Worm (Caenorhabditis elegans): ENCODE data around the gene Y51A2B.4.

Gene Y51A2B.4

DNA sequence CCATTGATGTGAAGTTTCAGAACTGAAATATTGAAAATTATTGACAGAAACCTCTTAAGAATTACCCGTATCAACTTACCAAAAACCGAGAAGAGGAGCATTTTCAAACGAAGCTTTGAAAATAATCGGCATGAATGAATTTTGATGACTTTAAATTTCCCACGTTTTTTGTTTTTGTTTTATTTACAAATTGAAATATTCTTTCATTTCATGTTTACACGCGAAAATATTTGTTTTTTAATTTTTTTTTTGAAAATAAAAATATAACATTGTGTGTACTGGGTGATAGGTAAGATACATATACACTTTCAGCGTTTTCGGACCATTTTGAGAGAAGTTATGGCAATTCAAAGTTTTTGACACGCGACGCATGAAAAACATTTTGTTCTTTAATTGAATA, 6.7 kb upstream of the Y51A2B.4 start, which contains the start of gene Y51A2B.9:
Y51A2B.9 (minus strand) TSS at position 101 of the 400 bp plus-strand sequence.
- TF ChIP-seq lsy-2 (tag; optimal IDR thresholded peaks at IDR 0.05) = no peak

DNA sequence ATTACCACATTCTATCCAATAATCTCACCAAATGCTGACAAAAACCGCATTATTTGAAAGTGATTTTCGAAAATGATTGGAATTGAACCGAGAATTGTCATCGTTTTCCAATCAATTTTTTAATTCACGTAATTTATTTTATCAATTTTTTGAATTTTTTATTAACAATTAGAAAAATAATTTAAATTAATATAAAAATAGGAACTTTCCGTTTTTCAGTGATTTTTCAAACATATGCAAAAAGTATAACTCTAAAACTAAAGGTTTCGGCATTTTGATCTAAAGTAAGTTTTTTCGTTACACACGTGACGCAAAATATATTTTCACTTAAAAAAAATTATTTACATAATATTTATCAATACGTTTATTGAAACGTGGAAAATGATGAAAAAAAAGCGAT, 5.3 kb upstream of the Y51A2B.4 start, which contains the start of gene Y51A2B.6:
Y51A2B.6 (minus strand) TSS at position 101 of the 400 bp plus-strand sequence.
- no peak for TF ChIP-seq Y55F3AM.14 (GFP tag; optimal IDR thresholded peaks at IDR 0.05)
- no peak for TF ChIP-seq crh-2 (tag; optimal IDR thresholded peaks at IDR 0.05)
- TF ChIP-seq sma-9 (GFP tag; optimal IDR thresholded peaks at IDR 0.05) = no peak
- no peak for TF ChIP-seq sma-9 (tag; optimal IDR thresholded peaks at IDR 0.05)
- TF ChIP-seq unc-39 (tag; optimal IDR thresholded peaks at IDR 0.05) = no peak
- no peak for TF ChIP-seq nhr-23 (tag; optimal IDR thresholded peaks at IDR 0.05)
- TF ChIP-seq nhr-21 (tag; optimal IDR thresholded peaks at IDR 0.05) = no peak
- TF ChIP-seq ztf-4 (tag; optimal IDR thresholded peaks at IDR 0.05) = no peak
- no peak for TF ChIP-seq F13H6.1 (tag; optimal IDR thresholded peaks at IDR 0.05)
- TF ChIP-seq nhr-237 (tag; optimal IDR thresholded peaks at IDR 0.05) = no peak

DNA sequence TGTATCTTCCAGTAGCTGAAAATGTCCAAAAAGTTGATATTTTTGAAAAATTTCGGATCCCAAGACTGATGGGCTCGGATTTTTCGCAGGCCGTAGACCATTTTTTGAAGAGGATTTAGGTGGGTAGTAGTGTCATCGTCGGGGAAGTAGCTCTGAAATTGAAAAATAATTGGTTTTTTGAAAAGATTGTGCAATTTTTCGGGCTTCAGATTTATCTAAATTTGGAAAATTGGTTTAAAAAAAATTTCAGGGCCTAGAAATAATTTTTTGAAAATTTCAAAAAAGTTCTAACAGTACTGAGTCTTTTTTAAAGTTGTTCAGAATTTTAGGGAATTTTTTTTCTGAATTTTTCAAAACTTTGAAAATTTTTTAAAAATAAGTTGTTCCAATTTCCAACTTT, 6.4 kb downstream of the Y51A2B.4 start, which contains the start of gene nhr-288:
nhr-288 (minus strand) TSS at position 101 of the 400 bp plus-strand sequence.
- no peak for TF ChIP-seq ama-1 (optimal IDR thresholded peaks at IDR 0.05)
- TF ChIP-seq C34F6.9 (tag; optimal IDR thresholded peaks at IDR 0.05) = no peak
- TF ChIP-seq unc-55 (GFP tag; optimal IDR thresholded peaks at IDR 0.05) = no peak
- no peak for TF ChIP-seq nhr-77 (tag; optimal IDR thresholded peaks at IDR 0.05)
- no peak for TF ChIP-seq lin-39 (tag; optimal IDR thresholded peaks at IDR 0.05)
- no peak for TF ChIP-seq F13H6.1 (tag; optimal IDR thresholded peaks at IDR 0.05)
- no peak for TF ChIP-seq mbf-1 (tag; optimal IDR thresholded peaks at IDR 0.05)
- no peak for TF ChIP-seq nhr-10 (tag; optimal IDR thresholded peaks at IDR 0.05)
- TF ChIP-seq alr-1 (tag; optimal IDR thresholded peaks at IDR 0.05) = no peak
- TF ChIP-seq nhr-237 (tag; optimal IDR thresholded peaks at IDR 0.05) = no peak
- TF ChIP-seq ZK546.5 (tag; optimal IDR thresholded peaks at IDR 0.05) = no peak
- no peak for TF ChIP-seq nhr-25 (tag; optimal IDR thresholded peaks at IDR 0.05)
- TF ChIP-seq ztf-1 (GFP tag; conservative IDR thresholded peaks at IDR 0.05) = no peak
- TF ChIP-seq aly-2 (tag; optimal IDR thresholded peaks at IDR 0.05) = no peak
- TF ChIP-seq elt-3 (tag; optimal IDR thresholded peaks at IDR 0.05) = no peak
- TF ChIP-seq ceh-82 (tag; optimal IDR thresholded peaks at IDR 0.05) = no peak
- no peak for TF ChIP-seq skn-1 (tag; optimal IDR thresholded peaks at IDR 0.05)
- no peak for TF ChIP-seq ztf-11 (tag; optimal IDR thresholded peaks at IDR 0.05)

DNA sequence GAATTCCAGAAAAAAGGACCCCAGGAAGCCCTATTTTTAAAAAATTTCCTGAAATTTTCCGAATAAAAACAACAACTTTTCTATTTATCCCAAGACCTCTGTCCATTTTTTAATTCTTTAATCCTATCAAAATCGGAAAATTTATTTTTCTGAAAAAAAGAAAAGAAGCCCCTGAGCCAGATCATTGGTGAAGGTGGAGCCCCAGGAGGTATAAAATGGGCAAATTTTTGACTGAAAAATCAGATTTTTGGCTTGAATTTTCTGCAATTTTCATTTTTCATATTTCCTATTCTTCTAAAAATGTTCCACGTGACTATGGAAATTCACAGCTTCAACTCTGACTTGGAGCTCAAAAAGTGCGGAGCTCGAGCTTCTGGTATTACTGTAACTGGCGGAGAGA, 10.1 kb downstream of the Y51A2B.4 start, which contains the start of gene Y51A2B.8:
Y51A2B.8 (plus strand) TSS at position 301 of the 400 bp plus-strand sequence.
- no peak for TF ChIP-seq crh-2 (tag; optimal IDR thresholded peaks at IDR 0.05)
- no peak for TF ChIP-seq sma-3 (GFP tag; optimal IDR thresholded peaks at IDR 0.05)
- TF ChIP-seq sem-4 (tag; optimal IDR thresholded peaks at IDR 0.05) = no peak
- no peak for TF ChIP-seq nhr-10 (tag; optimal IDR thresholded peaks at IDR 0.05)

DNA sequence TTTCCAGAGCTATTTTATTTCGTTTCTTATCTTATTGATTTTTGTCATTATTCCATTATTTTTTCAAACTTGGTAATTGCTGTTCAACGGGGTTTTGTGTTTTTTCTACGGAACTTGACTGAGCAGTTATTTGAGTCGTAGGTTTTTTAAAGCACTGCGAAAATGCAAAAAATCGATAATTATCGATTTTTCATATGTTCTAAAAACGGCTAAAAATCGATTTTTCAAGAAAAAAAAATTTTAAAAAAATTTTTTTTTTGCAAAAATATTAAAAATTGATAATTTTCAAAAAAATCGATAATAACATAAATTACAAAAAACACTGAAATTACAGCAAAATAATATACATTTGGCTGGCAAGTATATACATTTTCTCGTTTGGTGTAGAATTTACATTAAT, 13.4 kb downstream of the Y51A2B.4 start:
- TF ChIP-seq unc-39 (tag; optimal IDR thresholded peaks at IDR 0.05) (no peak), mab-5 (tag; optimal IDR thresholded peaks at IDR 0.05) (no peak), sem-4 (tag; optimal IDR thresholded peaks at IDR 0.05) (no peak), lsy-2 (tag; optimal IDR thresholded peaks at IDR 0.05) (no peak), egl-27 (tag; optimal IDR thresholded peaks at IDR 0.05) (no peak)

DNA sequence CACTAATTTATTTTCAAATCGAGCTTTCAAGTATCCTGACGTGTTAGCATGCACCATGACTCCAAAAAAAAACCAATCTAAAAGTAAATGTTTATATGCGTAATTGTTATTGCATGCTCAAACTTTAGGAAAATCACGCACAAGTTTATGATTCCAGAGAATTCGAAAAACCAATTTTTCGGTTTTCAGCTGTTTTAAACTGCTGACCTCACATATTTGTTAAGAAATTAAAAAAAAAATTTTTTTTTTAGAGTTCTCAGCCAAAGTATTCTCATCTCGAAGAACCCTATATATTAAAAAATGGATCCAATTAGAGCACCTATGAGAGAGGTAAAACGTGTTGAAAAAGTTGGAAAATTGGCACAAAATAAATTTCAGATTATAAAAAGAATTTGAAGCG, 14.8 kb downstream of the Y51A2B.4 start, which contains the start of gene Y51A2B.2:
Y51A2B.2 (plus strand) TSS at position 301 of the 400 bp plus-strand sequence.
- no peak for TF ChIP-seq nhr-10 (tag; optimal IDR thresholded peaks at IDR 0.05)
- no peak for TF ChIP-seq skn-1 (tag; optimal IDR thresholded peaks at IDR 0.05)
- no peak for TF ChIP-seq fos-1 (tag; optimal IDR thresholded peaks at IDR 0.05)
- no peak for TF ChIP-seq ZK546.5 (tag; optimal IDR thresholded peaks at IDR 0.05)
- TF ChIP-seq nhr-129 (tag; optimal IDR thresholded peaks at IDR 0.05) = no peak
